Worm (Caenorhabditis elegans): Measurements from ENCODE around the gene nas-31.

ce11 chrV:10955681-10956476 lies 34.2 kb upstream of the nas-31 start, which contains the start of gene F17C11.13:
- TF ChIP-seq tbx-37 (GFP tag; conservative IDR thresholded peaks at IDR 0.05) = no peak
- no peak for TF ChIP-seq ama-1 (optimal IDR thresholded peaks at IDR 0.05)
